Fruit fly (Drosophila melanogaster): ENCODE data around the gene Ctps.
A peak's percentile ranks its signal among the peaks of the same experiment; 100 is the strongest.

Ctps gene

DNA sequence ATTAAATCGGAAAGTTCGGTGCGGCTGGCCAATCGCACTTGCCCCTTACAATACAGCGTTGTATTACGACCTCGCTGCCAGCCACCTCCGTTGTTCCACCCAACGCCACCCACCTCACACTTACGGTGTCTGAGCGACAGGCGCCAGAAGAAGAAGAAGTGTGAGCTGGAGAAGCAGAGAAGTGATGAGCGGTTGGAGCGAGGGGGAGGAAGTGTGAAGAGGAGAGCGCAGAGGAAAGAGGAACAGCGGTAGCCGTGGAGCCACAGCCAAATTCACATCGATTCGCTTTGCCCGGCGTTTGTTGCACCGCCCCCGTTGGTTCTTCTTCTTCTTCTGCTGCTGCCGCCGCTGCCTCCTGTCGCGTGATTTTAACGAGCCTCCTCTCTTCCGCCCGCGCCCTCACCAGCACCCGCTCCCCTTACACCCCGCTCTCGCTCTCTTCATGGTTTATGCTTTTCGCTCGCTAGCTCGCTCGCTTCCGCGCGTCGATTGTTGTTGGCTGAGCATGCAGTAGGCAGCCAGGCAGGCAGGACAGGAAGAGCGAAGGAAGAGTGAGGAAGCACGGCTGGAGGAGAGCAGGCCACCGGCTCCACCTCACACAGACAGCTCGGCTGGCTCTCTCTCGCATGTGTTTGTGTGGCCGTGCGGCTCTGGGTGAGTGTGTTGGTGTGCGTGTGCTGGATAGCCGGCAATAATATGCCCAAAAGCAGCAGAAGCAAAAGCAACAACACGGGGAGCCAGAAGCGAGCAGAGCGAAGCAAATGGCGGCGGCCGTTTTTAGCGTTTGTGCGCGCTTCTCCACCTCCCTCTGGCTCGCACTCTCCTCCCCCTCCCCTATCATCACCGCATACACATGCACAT is 6.5 kb downstream of the Ctps start (continued):
- no peak for TF ChIP-seq CG11560 (tag; IDR thresholded peaks at IDR 0.05)
- no peak for TF ChIP-seq Fer3 (tag; optimal IDR thresholded peaks at IDR 0.05)
- TF ChIP-seq CG17186 (GFP tag; optimal IDR thresholded peaks at IDR 0.05) = no peak
- no peak for TF ChIP-seq CG13123 (GFP tag; optimal IDR thresholded peaks at IDR 0.05)
- TF ChIP-seq sens (GFP tag) = no peak
- 0 out of 2 replicates have a peak, but pooled peaks have one; percentile 18 for TF ChIP-seq MBD-R2 (GFP tag; IDR thresholded peaks at IDR 0.05)
- TF ChIP-seq Rfx (GFP tag; IDR thresholded peaks at IDR 0.05) = no peak
- no peak for TF ChIP-seq CG7271 (tag; optimal IDR thresholded peaks at IDR 0.05)
- no peak for TF ChIP-seq gcm (GFP tag; optimal IDR thresholded peaks at IDR 0.05)
- TF ChIP-seq unc-4 (GFP tag; IDR thresholded peaks at IDR 0.05; ENCODE audit: partially characterized antibody) = no peak
- no peak for TF ChIP-seq CG18764 (GFP tag; optimal IDR thresholded peaks at IDR 0.05)
- no peak for TF ChIP-seq exex (tag; optimal IDR thresholded peaks at IDR 0.05)
- TF ChIP-seq grn (GFP tag; optimal IDR thresholded peaks at IDR 0.05) = no peak
- no peak for TF ChIP-seq Mrtf (GFP tag; IDR thresholded peaks at IDR 0.05)
- TF ChIP-seq CG8359 (GFP tag; optimal IDR thresholded peaks at IDR 0.05; ENCODE audit: borderline replicate concordance) = no peak
- TF ChIP-seq lola (GFP tag; optimal IDR thresholded peaks at IDR 0.05) = no peak
- TF ChIP-seq CG4854 (GFP tag; optimal IDR thresholded peaks at IDR 0.05) = no peak
- TF ChIP-seq CrebB (tag; optimal IDR thresholded peaks at IDR 0.05) = no peak
- peak; percentile 14 for TF ChIP-seq CG10431 (GFP tag; optimal IDR thresholded peaks at IDR 0.05)
- TF ChIP-seq CG13894 (tag; optimal IDR thresholded peaks at IDR 0.05) = no peak
- TF ChIP-seq CG11723 (GFP tag; optimal IDR thresholded peaks at IDR 0.05) = no peak
- peak; percentile 26 for TF ChIP-seq yki (optimal IDR thresholded peaks at IDR 0.05)
- TF ChIP-seq CG6683 (GFP tag; optimal IDR thresholded peaks at IDR 0.05) = no peak

DNA sequence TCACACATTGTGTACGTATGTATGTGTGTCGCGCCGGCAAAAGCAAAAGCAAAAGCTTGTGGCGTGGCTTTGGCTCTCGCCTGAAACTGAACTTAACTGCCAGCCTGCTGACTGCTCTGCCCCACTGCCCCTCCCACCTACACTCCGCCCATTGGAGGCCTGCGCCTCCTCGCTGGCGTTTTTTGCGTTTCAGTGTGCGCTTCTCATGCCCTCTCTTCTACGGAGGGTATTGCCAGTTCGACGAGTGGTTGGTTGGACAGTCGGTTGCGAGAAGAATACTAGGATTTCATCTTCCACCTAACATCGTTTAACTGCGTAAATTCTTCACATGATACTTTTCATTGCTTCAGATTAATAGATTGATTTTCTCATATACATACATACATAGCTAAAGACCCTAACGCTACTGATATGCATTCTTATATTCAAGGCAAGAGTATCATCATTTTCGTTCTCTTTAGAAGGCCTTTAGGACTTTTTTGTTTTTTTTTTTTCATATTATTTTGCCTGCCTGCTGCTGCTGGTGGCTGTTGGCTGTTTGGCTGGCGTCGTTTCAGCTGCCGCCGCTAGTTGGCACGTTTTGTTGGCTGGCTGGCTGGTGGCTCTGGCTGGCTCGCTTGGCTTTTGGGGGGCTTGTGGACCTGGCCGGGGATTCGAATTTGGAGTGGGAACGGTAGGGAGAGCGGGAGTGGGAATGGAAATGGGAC is 7.3 kb downstream of the Ctps start:
- TF ChIP-seq yki (optimal IDR thresholded peaks at IDR 0.05) (no peak), NC2α (GFP tag; optimal IDR thresholded peaks at IDR 0.05) (no peak), cas (GFP tag; IDR thresholded peaks at IDR 0.05) (no peak), Eip74EF (GFP tag; optimal IDR thresholded peaks at IDR 0.05) (no peak), CG1024 (GFP tag; IDR thresholded peaks at IDR 0.05) (no peak), CG6175 (GFP tag; IDR thresholded peaks at IDR 0.05) (no peak; the same call in none of the 3 replicates), CG4424 (GFP tag; optimal IDR thresholded peaks at IDR 0.05) (peak; percentile 47), CG6683 (GFP tag; optimal IDR thresholded peaks at IDR 0.05) (no peak), CG9817 (tag; optimal IDR thresholded peaks at IDR 0.05) (peak; percentile 46), CG15011 (GFP tag; optimal IDR thresholded peaks at IDR 0.05) (peak; percentile 34), MBD-R2 (GFP tag; IDR thresholded peaks at IDR 0.05) (peak; percentile 34; the same call in 1 of the 2 replicates), ttk (GFP tag; IDR thresholded peaks at IDR 0.05) (no peak), CG6813 (GFP tag; optimal IDR thresholded peaks at IDR 0.05) (peak; percentile 31), gcm (GFP tag; optimal IDR thresholded peaks at IDR 0.05) (peak; percentile 6), tll (GFP tag; optimal IDR thresholded peaks at IDR 0.05) (no peak), Lhr (GFP tag; optimal IDR thresholded peaks at IDR 0.05) (no peak), Hr3 (GFP tag; optimal IDR thresholded peaks at IDR 0.05) (peak; percentile 31), dmrt99B (tag; optimal IDR thresholded peaks at IDR 0.05) (peak; percentile 70), stc (GFP tag; IDR thresholded peaks at IDR 0.05) (peak; percentile 60), CG4854 (GFP tag; optimal IDR thresholded peaks at IDR 0.05) (no peak), Hr39 (optimal IDR thresholded peaks at IDR 0.05) (no peak), CG2116 (GFP tag; optimal IDR thresholded peaks at IDR 0.05) (no peak), ems (GFP tag; optimal IDR thresholded peaks at IDR 0.05) (peak; percentile 9), fu2 (GFP tag; optimal IDR thresholded peaks at IDR 0.05) (peak; percentile 68), CG32767 (GFP tag; IDR thresholded peaks at IDR 0.05) (no peak), twi (tag; optimal IDR thresholded peaks at IDR 0.05) (no peak), gsb (GFP tag; IDR thresholded peaks at IDR 0.05) (no peak), CG17359 (tag; optimal IDR thresholded peaks at IDR 0.05) (peak; percentile 50), fd102C (GFP tag; optimal IDR thresholded peaks at IDR 0.05) (no peak)

Measured in whole organism, embryonic.